Worm (Caenorhabditis elegans) whole organism, L4/young adult: ENCODE measurements around the gene iff-2.

Source experiments
- W03F9.2 ChIP-seq: fragments of 150-350 bp; optimal IDR thresholded peaks from 2 replicates; lab custom pipeline; 2014; ENCODE audit warnings: missing biosample characterization, missing genetic modification characterization
- dao-5 ChIP-seq: sonication (generic microtip); optimal IDR thresholded peaks from 2 replicates; lab custom pipeline; 2016; ENCODE audit warnings: missing genotype, missing genetic modification characterization, moderate library complexity, missing compliant biosample characterization
- him-1 ChIP-seq: sonication (generic microtip); optimal IDR thresholded peaks from 2 replicates; lab custom pipeline; 2016; ENCODE audit warnings: missing genotype, missing genetic modification reagents, missing genetic modification characterization, missing compliant biosample characterization

ce11 chrII:8529176-8529698 lies 31.9 kb downstream of the iff-2 start:
- TF ChIP-seq him-1 (no peak), dao-5 (tag; lab: Kevin White, UChicago) (no peak), W03F9.2 (tag; lab: Kevin White, UChicago) (no peak)
